ENCODE assay signal across 4 fruit fly cellular contexts in genomic region chrX:7523845-7524244, dm6.
TF ChIP-seq lines count a peak whose summit lies in the region.

No protein-coding gene starts in this region.

- no peak for TF ChIP-seq CTCF in whole organism, embryonic (GFP tag; optimal IDR thresholded peaks at IDR 0.05; lab: Kevin White, UChicago)

TF ChIP-seq in whole organism, embryonic, 481 proteins besides CTCF, POLR2A, EP300 and RAD21:
- TF ChIP-seq Bteb2 (GFP tag; optimal IDR thresholded peaks at IDR 0.05; lab: Kevin White, UChicago) = no peak
- TF ChIP-seq prd (optimal IDR thresholded peaks at IDR 0.05; lab: Kevin White, UChicago) = no peak
- 0 out of 3 replicates have a peak, but pooled peaks have one; percentile 10 for TF ChIP-seq prd (GFP tag; IDR thresholded peaks at IDR 0.05; lab: Robert Waterston, UW)
- 0 out of 2 replicates have a peak, but pooled peaks have one; percentile 30 for TF ChIP-seq Xrp1 (GFP tag; IDR thresholded peaks at IDR 0.05; lab: Robert Waterston, UW)
- peak; percentile 6 for TF ChIP-seq gem (tag; optimal IDR thresholded peaks at IDR 0.05; lab: Kevin White, UChicago)
- TF ChIP-seq Ets65A (GFP tag; lab: Kevin White, UChicago) = peak; percentile 78
- TF ChIP-seq sens (GFP tag; lab: Kevin White, UChicago) = peak; percentile 23

TF ChIP-seq in whole organism, prepupa, 60 proteins besides CTCF, POLR2A, EP300 and RAD21 (continues in another document):
- TF ChIP-seq CG15336 (GFP tag; IDR thresholded peaks at IDR 0.05; lab: Robert Waterston, UW) (no peak), Gug (GFP tag; IDR thresholded peaks at IDR 0.05; lab: Robert Waterston, UW) (no peak), Hr38 (GFP tag; optimal IDR thresholded peaks at IDR 0.05; lab: Kevin White, UChicago) (no peak), CG8119 (GFP tag; IDR thresholded peaks at IDR 0.05; lab: Robert Waterston, UW) (no peak), net (GFP tag; optimal IDR thresholded peaks at IDR 0.05; lab: Kevin White, UChicago) (no peak), acj6 (GFP tag; optimal IDR thresholded peaks at IDR 0.05; lab: Kevin White, UChicago) (peak; percentile 15), CG6792 (GFP tag; optimal IDR thresholded peaks at IDR 0.05; lab: Kevin White, UChicago) (peak; percentile 2), eg (GFP tag; IDR thresholded peaks at IDR 0.05; lab: Robert Waterston, UW) (no peak), CG16779 (tag; optimal IDR thresholded peaks at IDR 0.05; lab: Kevin White, UChicago) (no peak), CG10669 (GFP tag; optimal IDR thresholded peaks at IDR 0.05; lab: Kevin White, UChicago) (no peak), Sox15 (GFP tag; optimal IDR thresholded peaks at IDR 0.05; lab: Kevin White, UChicago) (no peak), ss (GFP tag; optimal IDR thresholded peaks at IDR 0.05; lab: Kevin White, UChicago) (no peak), CG6276 (GFP tag; optimal IDR thresholded peaks at IDR 0.05; lab: Kevin White, UChicago) (no peak), Hr39 (GFP tag; optimal IDR thresholded peaks at IDR 0.05; lab: Kevin White, UChicago) (peak; percentile 56), fkh (GFP tag; optimal IDR thresholded peaks at IDR 0.05; lab: Kevin White, UChicago) (no peak), CG3919 (GFP tag; optimal IDR thresholded peaks at IDR 0.05; lab: Kevin White, UChicago) (peak; percentile 24), Sox14 (GFP tag; optimal IDR thresholded peaks at IDR 0.05; lab: Kevin White, UChicago) (no peak), Met (GFP tag; optimal IDR thresholded peaks at IDR 0.05; lab: Kevin White, UChicago) (peak; percentile 56), CG11294 (GFP tag; IDR thresholded peaks at IDR 0.05; lab: Robert Waterston, UW) (no peak), CG8632 (GFP tag; optimal IDR thresholded peaks at IDR 0.05; lab: Kevin White, UChicago) (no peak), achi (GFP tag; optimal IDR thresholded peaks at IDR 0.05; lab: Kevin White, UChicago) (no peak), CG4318 (GFP tag; optimal IDR thresholded peaks at IDR 0.05; lab: Kevin White, UChicago) (no peak), svp (GFP tag; lab: Kevin White, UChicago) (peak; percentile 61), Lpt (GFP tag; optimal IDR thresholded peaks at IDR 0.05; lab: Kevin White, UChicago) (no peak), fd85E (GFP tag; optimal IDR thresholded peaks at IDR 0.05; lab: Kevin White, UChicago) (no peak), CG10631 (GFP tag; optimal IDR thresholded peaks at IDR 0.05; lab: Kevin White, UChicago) (peak; percentile 5), lz (GFP tag; optimal IDR thresholded peaks at IDR 0.05; lab: Kevin White, UChicago) (peak; percentile 20), salr (GFP tag; optimal IDR thresholded peaks at IDR 0.05; lab: Kevin White, UChicago) (no peak), cyc (GFP tag; optimal IDR thresholded peaks at IDR 0.05; lab: Kevin White, UChicago) (peak; percentile 41), esn (GFP tag; optimal IDR thresholded peaks at IDR 0.05; lab: Kevin White, UChicago) (peak; percentile 37)

TF ChIP-seq in whole organism, pupa, 21 proteins besides CTCF, POLR2A, EP300 and RAD21:
- TF ChIP-seq Snoo (tag; optimal IDR thresholded peaks at IDR 0.05; lab: Kevin White, UChicago) = no peak
- no peak for TF ChIP-seq CG8159 (tag; optimal IDR thresholded peaks at IDR 0.05; lab: Kevin White, UChicago)
- TF ChIP-seq Pif1A (GFP tag; optimal IDR thresholded peaks at IDR 0.05; lab: Kevin White, UChicago) = peak; percentile 2
- peak; percentile 3 for TF ChIP-seq CG8301 (tag; optimal IDR thresholded peaks at IDR 0.05; lab: Kevin White, UChicago)
- TF ChIP-seq CG10348 (GFP tag; IDR thresholded peaks at IDR 0.05; lab: Robert Waterston, UW) = no peak
- no peak for TF ChIP-seq CG12605 (GFP tag; IDR thresholded peaks at IDR 0.05; lab: Robert Waterston, UW)
- TF ChIP-seq CG13204 (GFP tag; optimal IDR thresholded peaks at IDR 0.05; lab: Kevin White, UChicago) = no peak
- peak; percentile 29 for TF ChIP-seq CG14655 (GFP tag; optimal IDR thresholded peaks at IDR 0.05; lab: Kevin White, UChicago)

TF ChIP-seq in whole organism, wandering third instar larva, 38 proteins besides CTCF, POLR2A, EP300 and RAD21:
- TF ChIP-seq Mio (GFP tag; optimal IDR thresholded peaks at IDR 0.05; lab: Kevin White, UChicago) (no peak), tai (GFP tag; optimal IDR thresholded peaks at IDR 0.05; lab: Kevin White, UChicago) (no peak), h (GFP tag; optimal IDR thresholded peaks at IDR 0.05; lab: Kevin White, UChicago) (peak; percentile 30), Dif (GFP tag; optimal IDR thresholded peaks at IDR 0.05; lab: Kevin White, UChicago; ENCODE audit: partially characterized antibody) (no peak), dl (GFP tag; optimal IDR thresholded peaks at IDR 0.05; lab: Kevin White, UChicago; ENCODE audit: insufficient read depth in 1 of 2, partially characterized antibody in 2 of 2) (no peak), usp (GFP tag; optimal IDR thresholded peaks at IDR 0.05; lab: Kevin White, UChicago) (no peak), dmrt93B (GFP tag; optimal IDR thresholded peaks at IDR 0.05; lab: Kevin White, UChicago) (no peak), Jra (GFP tag; optimal IDR thresholded peaks at IDR 0.05; lab: Kevin White, UChicago) (no peak), ey (GFP tag; optimal IDR thresholded peaks at IDR 0.05; lab: Kevin White, UChicago) (peak; percentile 12), Hr78 (GFP tag; optimal IDR thresholded peaks at IDR 0.05; lab: Kevin White, UChicago) (no peak), lola (GFP tag; optimal IDR thresholded peaks at IDR 0.05; lab: Kevin White, UChicago) (no peak), N (GFP tag; optimal IDR thresholded peaks at IDR 0.05; lab: Kevin White, UChicago) (no peak), Sp1 (GFP tag; optimal IDR thresholded peaks at IDR 0.05; lab: Kevin White, UChicago) (no peak), br (GFP tag; optimal IDR thresholded peaks at IDR 0.05; lab: Kevin White, UChicago) (no peak), CG9705 (GFP tag; optimal IDR thresholded peaks at IDR 0.05; lab: Kevin White, UChicago) (no peak), Vsx2 (GFP tag; optimal IDR thresholded peaks at IDR 0.05; lab: Kevin White, UChicago; ENCODE audit: partially characterized antibody) (no peak), GATAd (GFP tag; optimal IDR thresholded peaks at IDR 0.05; lab: Kevin White, UChicago) (no peak), CG32264 (GFP tag; optimal IDR thresholded peaks at IDR 0.05; lab: Kevin White, UChicago) (no peak), sv (GFP tag; optimal IDR thresholded peaks at IDR 0.05; lab: Kevin White, UChicago) (no peak), dsf (GFP tag; optimal IDR thresholded peaks at IDR 0.05; lab: Kevin White, UChicago; ENCODE audit: borderline replicate concordance) (no peak), fru (GFP tag; optimal IDR thresholded peaks at IDR 0.05; lab: Kevin White, UChicago) (peak; percentile 32), pan (optimal IDR thresholded peaks at IDR 0.05; lab: Kevin White, UChicago) (no peak), HLH106 (tag; optimal IDR thresholded peaks at IDR 0.05; lab: Kevin White, UChicago) (peak; percentile 15), brk (GFP tag; optimal IDR thresholded peaks at IDR 0.05; lab: Kevin White, UChicago) (no peak), OdsH (GFP tag; optimal IDR thresholded peaks at IDR 0.05; lab: Kevin White, UChicago) (peak; percentile 3), jim (GFP tag; optimal IDR thresholded peaks at IDR 0.05; lab: Kevin White, UChicago) (no peak), CrebA (GFP tag; optimal IDR thresholded peaks at IDR 0.05; lab: Kevin White, UChicago; ENCODE audit: borderline replicate concordance) (no peak), Abd-B (GFP tag; optimal IDR thresholded peaks at IDR 0.05; lab: Kevin White, UChicago) (no peak), Hr83 (GFP tag; optimal IDR thresholded peaks at IDR 0.05; lab: Kevin White, UChicago; ENCODE audit: poor library complexity, severe bottlenecking) (no peak), psq (GFP tag; optimal IDR thresholded peaks at IDR 0.05; lab: Kevin White, UChicago) (no peak), woc (GFP tag; optimal IDR thresholded peaks at IDR 0.05; lab: Kevin White, UChicago) (peak; percentile 34), Rel (GFP tag; optimal IDR thresholded peaks at IDR 0.05; lab: Kevin White, UChicago) (no peak), Rel (tag; optimal IDR thresholded peaks at IDR 0.05; lab: Kevin White, UChicago) (no peak), rgr (GFP tag; optimal IDR thresholded peaks at IDR 0.05; lab: Kevin White, UChicago) (peak; percentile 5), sage (GFP tag; optimal IDR thresholded peaks at IDR 0.05; lab: Kevin White, UChicago) (no peak), Dfd (GFP tag; optimal IDR thresholded peaks at IDR 0.05; lab: Kevin White, UChicago) (no peak), foxo (GFP tag; optimal IDR thresholded peaks at IDR 0.05; lab: Kevin White, UChicago) (peak in 1 of 2 experiments; percentile 36), Myc (optimal IDR thresholded peaks at IDR 0.05; lab: Kevin White, UChicago) (no peak), Hnf4 (GFP tag; optimal IDR thresholded peaks at IDR 0.05; lab: Kevin White, UChicago) (no peak)

Comparison
In these comparisons a context has a peak if more than half of its experiments do, and no peak if none do; other contexts are left out.
1. Of the 7 proteins assayed by ChIP-seq in both whole organism, embryonic and whole organism, prepupa: peak only in whole organism, embryonic: none; only in whole organism, prepupa: Hr39 and Sox102F; in both: none; in neither: 5.